Comparison of ENCODE assay signal across 4 worm cellular contexts in genomic region chrX:17504447-17504846, ce11.
A peak's percentile ranks its signal among the peaks of the same experiment; 100 is the strongest.
TF ChIP-seq lines count a peak whose summit lies in the region.

No protein-coding gene starts in this region.

TF ChIP-seq in whole organism, L1 larva, 84 proteins besides CTCF, POLR2A, EP300 and RAD21 (continued from another document):
- TF ChIP-seq lsy-2 (tag; optimal IDR thresholded peaks at IDR 0.05; lab: Kevin White, UChicago) (peak in 1 of 2 experiments; percentile 29), swsn-7 (tag; optimal IDR thresholded peaks at IDR 0.05; lab: Kevin White, UChicago) (no peak)

TF ChIP-seq in whole organism, L2 larva, 48 proteins besides CTCF, POLR2A, EP300 and RAD21 (continued from another document):
- TF ChIP-seq ceh-82 (tag; optimal IDR thresholded peaks at IDR 0.05; lab: Kevin White, UChicago) (no peak), lsy-2 (tag; optimal IDR thresholded peaks at IDR 0.05; lab: Kevin White, UChicago) (peak in 1 of 2 experiments; percentile 30), sma-3 (GFP tag; optimal IDR thresholded peaks at IDR 0.05; lab: Kevin White, UChicago) (no peak), fos-1 (tag; optimal IDR thresholded peaks at IDR 0.05; lab: Kevin White, UChicago) (peak; percentile 35), snpc-4 (tag; optimal IDR thresholded peaks at IDR 0.05; lab: Kevin White, UChicago) (no peak), lin-39 (tag; optimal IDR thresholded peaks at IDR 0.05; lab: Kevin White, UChicago) (no peak), crh-2 (tag; optimal IDR thresholded peaks at IDR 0.05; lab: Kevin White, UChicago) (peak; percentile 55), elt-1 (tag; optimal IDR thresholded peaks at IDR 0.05; lab: Kevin White, UChicago) (no peak), elt-3 (tag; optimal IDR thresholded peaks at IDR 0.05; lab: Kevin White, UChicago) (no peak), nhr-21 (tag; optimal IDR thresholded peaks at IDR 0.05; lab: Kevin White, UChicago) (no peak), ztf-4 (tag; optimal IDR thresholded peaks at IDR 0.05; lab: Kevin White, UChicago) (no peak), C34F6.9 (tag; optimal IDR thresholded peaks at IDR 0.05; lab: Kevin White, UChicago) (no peak), nhr-25 (tag; optimal IDR thresholded peaks at IDR 0.05; lab: Kevin White, UChicago) (no peak), sma-9 (GFP tag; optimal IDR thresholded peaks at IDR 0.05; lab: Kevin White, UChicago) (peak; percentile 73), sma-9 (tag; optimal IDR thresholded peaks at IDR 0.05; lab: Kevin White, UChicago) (no peak), alr-1 (tag; optimal IDR thresholded peaks at IDR 0.05; lab: Kevin White, UChicago) (no peak), Y55F3AM.14 (GFP tag; optimal IDR thresholded peaks at IDR 0.05; lab: Kevin White, UChicago) (no peak)
TF ChIP-seq in whole organism, L2 larva: peak in this region for 5.

TF ChIP-seq in whole organism, L3 larva, 47 proteins besides CTCF, POLR2A, EP300 and RAD21 (continued from another document):
- TF ChIP-seq lin-39 (tag; optimal IDR thresholded peaks at IDR 0.05; lab: Kevin White, UChicago) (peak; percentile 44), nhr-28 (tag; optimal IDR thresholded peaks at IDR 0.05; lab: Kevin White, UChicago) (no peak), ztf-11 (tag; optimal IDR thresholded peaks at IDR 0.05; lab: Kevin White, UChicago) (no peak), nhr-67 (tag; optimal IDR thresholded peaks at IDR 0.05; lab: Kevin White, UChicago) (no peak), nhr-25 (tag; optimal IDR thresholded peaks at IDR 0.05; lab: Kevin White, UChicago) (no peak), egl-27 (tag; optimal IDR thresholded peaks at IDR 0.05; lab: Kevin White, UChicago) (no peak), pqm-1 (tag; optimal IDR thresholded peaks at IDR 0.05; lab: Kevin White, UChicago) (peak; percentile 42), ztf-4 (tag; optimal IDR thresholded peaks at IDR 0.05; lab: Kevin White, UChicago) (no peak), nfya-1 (tag; optimal IDR thresholded peaks at IDR 0.05; lab: Kevin White, UChicago; ENCODE audit: insufficient read depth) (peak; percentile 13), nhr-76 (tag; optimal IDR thresholded peaks at IDR 0.05; lab: Kevin White, UChicago) (no peak), tbx-2 (tag; optimal IDR thresholded peaks at IDR 0.05; lab: Kevin White, UChicago) (no peak), jun-1 (tag; optimal IDR thresholded peaks at IDR 0.05; lab: Kevin White, UChicago) (no peak), elt-3 (tag; optimal IDR thresholded peaks at IDR 0.05; lab: Kevin White, UChicago) (no peak), ama-1 (optimal IDR thresholded peaks at IDR 0.05; lab: Kevin White, UChicago) (no peak), ceh-28 (tag; optimal IDR thresholded peaks at IDR 0.05; lab: Kevin White, UChicago) (no peak), fkh-10 (GFP tag; optimal IDR thresholded peaks at IDR 0.05; lab: Kevin White, UChicago) (no peak), ceh-16 (tag; optimal IDR thresholded peaks at IDR 0.05; lab: Kevin White, UChicago) (no peak)

TF ChIP-seq in whole organism, L4 larva, 104 proteins besides CTCF, POLR2A, EP300 and RAD21 (continued from another document):
- TF ChIP-seq Y75B8A.6 (GFP tag; IDR thresholded peaks at IDR 0.05; lab: Robert Waterston, UW) (no peak), gei-8 (GFP tag; optimal IDR thresholded peaks at IDR 0.05; lab: Kevin White, UChicago) (no peak), set-16 (GFP tag; IDR thresholded peaks at IDR 0.05; lab: Robert Waterston, UW) (no peak), snpc-4 (tag; optimal IDR thresholded peaks at IDR 0.05; lab: Kevin White, UChicago) (no peak), saeg-2 (GFP tag; IDR thresholded peaks at IDR 0.05; lab: Robert Waterston, UW) (no peak), snpc-1.2 (GFP tag; IDR thresholded peaks at IDR 0.05; lab: Robert Waterston, UW) (no peak), nhr-48 (tag; optimal IDR thresholded peaks at IDR 0.05; lab: Kevin White, UChicago) (no peak), lir-3 (tag; optimal IDR thresholded peaks at IDR 0.05; lab: Kevin White, UChicago) (no peak), hmg-1.1 (GFP tag; IDR thresholded peaks at IDR 0.05; lab: Robert Waterston, UW) (no peak), mdl-1 (tag; optimal IDR thresholded peaks at IDR 0.05; lab: Kevin White, UChicago) (peak in 1 of 2 experiments; percentile 63), nhr-42 (GFP tag; IDR thresholded peaks at IDR 0.05; lab: Robert Waterston, UW) (no peak), daf-16 (GFP tag; optimal IDR thresholded peaks at IDR 0.05; lab: Kevin White, UChicago) (peak in 1 of 2 experiments; percentile 34), daf-16 (tag; optimal IDR thresholded peaks at IDR 0.05; lab: Kevin White, UChicago) (peak; percentile 64), lin-29 (GFP tag; IDR thresholded peaks at IDR 0.05; lab: Robert Waterston, UW) (no peak), sdz-12 (GFP tag; optimal IDR thresholded peaks at IDR 0.05; lab: Kevin White, UChicago) (no peak), F37D6.2 (tag; optimal IDR thresholded peaks at IDR 0.05; lab: Kevin White, UChicago) (no peak), duxl-1 (tag; optimal IDR thresholded peaks at IDR 0.05; lab: Kevin White, UChicago; ENCODE audit: poor library complexity) (no peak), cey-2 (tag; optimal IDR thresholded peaks at IDR 0.05; lab: Kevin White, UChicago; ENCODE audit: borderline replicate concordance, insufficient read depth) (no peak), nhr-11 (tag; optimal IDR thresholded peaks at IDR 0.05; lab: Kevin White, UChicago) (peak; percentile 53), F10B5.3 (tag; optimal IDR thresholded peaks at IDR 0.05; lab: Kevin White, UChicago) (no peak), pqm-1 (tag; optimal IDR thresholded peaks at IDR 0.05; lab: Kevin White, UChicago) (peak; percentile 9), nhr-28 (tag; optimal IDR thresholded peaks at IDR 0.05; lab: Kevin White, UChicago) (peak; percentile 89)
